Worm (Caenorhabditis elegans) whole organism, L1 larva: ENCODE measurements around the gene C47E8.4.

Experiments
- C04F5.9 ChIP-seq: sonication (generic microtip); optimal IDR thresholded peaks from 2 replicates; lab custom pipeline; 2016; ENCODE audit warnings: missing genetic modification characterization, missing compliant biosample characterization
- C16A3.4 ChIP-seq: fragments of 150-350 bp; optimal IDR thresholded peaks from 2 replicates; lab custom pipeline; 2014; ENCODE audit warnings: missing biosample characterization, missing genetic modification characterization
- alr-1 ChIP-seq: fragments of 200-800 bp; sonication (Bioruptor generic); optimal IDR thresholded peaks from 2 replicates; lab custom pipeline; 2018; ENCODE audit warnings: borderline replicate concordance, mild to moderate bottlenecking, missing genetic modification characterization, missing compliant biosample characterization
- ama-1 ChIP-seq: fragments of 150-350 bp; optimal IDR thresholded peaks from 2 replicates; lab custom pipeline; 2014
- ceh-63 ChIP-seq: fragments of 200-800 bp; sonication (Bioruptor generic); optimal IDR thresholded peaks from 2 replicates; lab custom pipeline; 2018; ENCODE audit warnings: mild to moderate bottlenecking, missing genetic modification characterization, missing compliant biosample characterization
- ceh-82 ChIP-seq, 3 experiments: fragments of 150-350 bp in 1 of 3; sonication (generic microtip) in 2 of 3; optimal IDR thresholded peaks; 2 replicates each; lab custom pipeline; 2014 to 2017; ENCODE audit warnings: missing biosample characterization in 3 of 3, missing genetic modification characterization in 3 of 3
- ceh-90 ChIP-seq: sonication (generic microtip); optimal IDR thresholded peaks from 2 replicates; lab custom pipeline; 2016; ENCODE audit warnings: missing genetic modification characterization, missing compliant biosample characterization
- dpl-1 ChIP-seq, 3 experiments: fragments of 150-350 bp in 2 of 3; sonication (generic microtip) in 1 of 3; optimal IDR thresholded peaks; 2 replicates each; lab custom pipeline; 2014 to 2017; ENCODE audit warnings: missing biosample characterization in 3 of 3, missing genetic modification characterization in 3 of 3, missing genetic modification reagents in 3 of 3
- egl-13 ChIP-seq: sonication (generic microtip); optimal IDR thresholded peaks from 2 replicates; lab custom pipeline; 2016; ENCODE audit warnings: missing genotype, missing genetic modification reagents, missing genetic modification characterization, missing compliant biosample characterization
- elt-2 ChIP-seq: sonication (generic microtip); optimal IDR thresholded peaks from 2 replicates; lab custom pipeline; 2016; ENCODE audit warnings: missing genetic modification characterization, mild to moderate bottlenecking, inconsistent platforms, missing compliant biosample characterization, missing genetic modification reagents
- ets-5 ChIP-seq: fragments of 200-800 bp; sonication (Bioruptor generic); IDR thresholded peaks from 2 replicates; pipeline ENCODE4 v1.3.6; 2022; ENCODE audit warnings: missing genetic modification characterization, missing compliant biosample characterization
- grh-1 ChIP-seq: fragments of 200-800 bp; sonication (Bioruptor generic); IDR thresholded peaks from 2 replicates; pipeline ENCODE4 v1.3.6; 2022; ENCODE audit warnings: missing genetic modification reagents, missing genetic modification characterization, missing compliant biosample characterization
- hlh-17 ChIP-seq: fragments of 200-800 bp; sonication (Bioruptor generic); optimal IDR thresholded peaks from 2 replicates; lab custom pipeline; 2018; ENCODE audit warnings: missing genetic modification characterization, mild to moderate bottlenecking, missing compliant biosample characterization, moderate library complexity, borderline replicate concordance
- lin-13 ChIP-seq: fragments of 150-350 bp; optimal IDR thresholded peaks from 2 replicates; lab custom pipeline; 2014; ENCODE audit warnings: missing biosample characterization, missing genetic modification reagents, missing genetic modification characterization
- lin-39 ChIP-seq: fragments of 150-350 bp; optimal IDR thresholded peaks from 2 replicates; lab custom pipeline; 2014; ENCODE audit warnings: missing biosample characterization, missing genetic modification reagents, missing genetic modification characterization
- lsy-2 ChIP-seq, 2 experiments: fragments of 150-350 bp; optimal IDR thresholded peaks; 2 replicates each; lab custom pipeline; 2014; ENCODE audit warnings: missing biosample characterization in 2 of 2, missing genetic modification characterization in 2 of 2
- mab-9 ChIP-seq: fragments of 200-800 bp; sonication (Bioruptor generic); IDR thresholded peaks from 2 replicates; pipeline ENCODE4 v1.3.6; 2022; ENCODE audit warnings: missing genetic modification reagents, missing genetic modification characterization, missing compliant biosample characterization
- nhr-12 ChIP-seq: sonication (generic microtip); optimal IDR thresholded peaks from 2 replicates; lab custom pipeline; 2017; ENCODE audit warnings: missing biosample characterization, missing genetic modification characterization
- nhr-20 ChIP-seq: sonication (generic microtip); optimal IDR thresholded peaks from 2 replicates; lab custom pipeline; 2016; ENCODE audit warnings: mild to moderate bottlenecking, missing genetic modification characterization, missing compliant biosample characterization
- nhr-84 ChIP-seq: sonication (generic microtip); optimal IDR thresholded peaks from 2 replicates; lab custom pipeline; 2017; ENCODE audit warnings: missing biosample characterization, missing genetic modification characterization
- nhr-85 ChIP-seq: sonication (generic microtip); peaks from one replicate; lab custom pipeline; 2016; ENCODE audit warnings: missing genetic modification characterization, inconsistent platforms, missing compliant biosample characterization
- nhr-90 ChIP-seq: sonication (generic microtip); optimal IDR thresholded peaks from 2 replicates; lab custom pipeline; 2016; ENCODE audit warnings: mild to moderate bottlenecking, missing genetic modification characterization, missing compliant biosample characterization; ENCODE audit not compliant: poor library complexity
- pag-3 ChIP-seq: sonication (generic microtip); optimal IDR thresholded peaks from 2 replicates; lab custom pipeline; 2017; ENCODE audit warnings: missing genetic modification characterization, mild to moderate bottlenecking, missing compliant biosample characterization, antibody characterized with exemption, borderline replicate concordance; ENCODE audit not compliant: insufficient read depth
- pax-3 ChIP-seq: fragments of 200-800 bp; sonication (Bioruptor generic); optimal IDR thresholded peaks from 2 replicates; lab custom pipeline; 2018; ENCODE audit warnings: mild to moderate bottlenecking, missing genetic modification characterization, moderate library complexity, missing compliant biosample characterization
- pqm-1 ChIP-seq: sonication (generic microtip); optimal IDR thresholded peaks from 3 replicates; lab custom pipeline; 2017; ENCODE audit warnings: missing biosample characterization, missing genetic modification characterization
- skn-1 ChIP-seq: fragments of 150-350 bp; optimal IDR thresholded peaks from 2 replicates; lab custom pipeline; 2014; ENCODE audit warnings: missing biosample characterization, missing genetic modification characterization
- snpc-4 ChIP-seq: fragments of 150-350 bp; optimal IDR thresholded peaks from 2 replicates; lab custom pipeline; 2014; ENCODE audit warnings: missing biosample characterization, missing genetic modification characterization
- sox-4 ChIP-seq: sonication (generic microtip); optimal IDR thresholded peaks from 2 replicates; lab custom pipeline; 2016; ENCODE audit warnings: missing genetic modification characterization, missing compliant biosample characterization
- sup-37 ChIP-seq: fragments of 200-800 bp; sonication (Bioruptor generic); optimal IDR thresholded peaks from 2 replicates; lab custom pipeline; 2018; ENCODE audit warnings: mild to moderate bottlenecking, missing genetic modification characterization, missing compliant biosample characterization
- tbx-2 ChIP-seq: sonication (generic microtip); optimal IDR thresholded peaks from 2 replicates; lab custom pipeline; 2016; ENCODE audit warnings: missing genetic modification characterization, missing compliant biosample characterization
- tlp-1 ChIP-seq: fragments of 150-350 bp; optimal IDR thresholded peaks from 2 replicates; lab custom pipeline; 2014; ENCODE audit warnings: missing biosample characterization, missing genetic modification characterization
- unc-62 ChIP-seq: fragments of 150-350 bp; optimal IDR thresholded peaks from 2 replicates; lab custom pipeline; 2014; ENCODE audit warnings: missing biosample characterization, missing genetic modification reagents, missing genetic modification characterization
- unc-98 ChIP-seq: fragments of 200-800 bp; sonication (Bioruptor generic); IDR thresholded peaks from 2 replicates; pipeline ENCODE4 v1.3.6; 2022; ENCODE audit warnings: missing genetic modification characterization, missing compliant biosample characterization
- zag-1 ChIP-seq: fragments of 150-350 bp; optimal IDR thresholded peaks from 2 replicates; lab custom pipeline; 2014; ENCODE audit warnings: missing biosample characterization, missing genetic modification characterization
- zip-4 ChIP-seq: fragments of 200-800 bp; sonication (Bioruptor generic); optimal IDR thresholded peaks from 2 replicates; lab custom pipeline; 2018; ENCODE audit warnings: mild to moderate bottlenecking, missing genetic modification characterization, moderate library complexity, missing compliant biosample characterization
- ztf-11 ChIP-seq, 2 experiments: sonication (generic microtip); optimal IDR thresholded peaks; 2 replicates each; lab custom pipeline; 2016 to 2017; ENCODE audit warnings: missing genetic modification characterization in 2 of 2, missing biosample characterization in 1 of 2, missing compliant biosample characterization in 1 of 2

C47E8.4 gene

ce11 chrV:14723020-14723419, 37.7 kb upstream of the C47E8.4 start, which contains the start of gene R08A2.7:
R08A2.7 (plus strand) TSS chrV:14723320.
- TF ChIP-seq skn-1 (tag; lab: Kevin White, UChicago), result no peak
- no peak for TF ChIP-seq snpc-4 (tag; lab: Kevin White, UChicago)
- TF ChIP-seq egl-13 (tag; lab: Kevin White, UChicago), result no peak
- TF ChIP-seq nhr-12 (tag; lab: Kevin White, UChicago), result no peak
- TF ChIP-seq sup-37 (GFP tag; lab: Kevin White, UChicago), result no peak
- TF ChIP-seq C16A3.4 (tag; lab: Kevin White, UChicago), result no peak
- no peak for TF ChIP-seq lin-39 (tag; lab: Kevin White, UChicago)
- no peak for TF ChIP-seq nhr-85

ce11 chrV:14719491-14719890, 34.2 kb upstream of the C47E8.4 start, which contains the start of gene R08A2.1:
R08A2.1 (minus strand) TSS chrV:14719591.
- TF ChIP-seq ets-5 (GFP tag; lab: Robert Waterston, UW) (no peak), ceh-90 (tag; lab: Kevin White, UChicago) (no peak), ceh-82 (tag; optimal IDR thresholded peaks at IDR 0.05; lab: Kevin White, UChicago) (no peak), zag-1 (tag; lab: Kevin White, UChicago) (no peak), mab-9 (GFP tag; lab: Robert Waterston, UW) (no peak), nhr-12 (tag; lab: Kevin White, UChicago) (no peak), grh-1 (GFP tag; lab: Robert Waterston, UW) (no peak)

ce11 chrV:14716114-14716513, 30.8 kb upstream of the C47E8.4 start, which contains the start of gene fbxa-147:
fbxa-147 (plus strand) TSS chrV:14716499.
- no peak for TF ChIP-seq nhr-20 (tag; lab: Kevin White, UChicago)
- peak; percentile 3 for TF ChIP-seq pax-3 (tag; lab: Kevin White, UChicago)
- TF ChIP-seq ama-1 (lab: Kevin White, UChicago), result no peak
- TF ChIP-seq unc-62 (GFP tag; lab: Kevin White, UChicago), result no peak
- no peak for TF ChIP-seq sox-4 (tag; lab: Kevin White, UChicago)

- no peak for TF ChIP-seq alr-1 (tag; lab: Kevin White, UChicago)
- no peak for TF ChIP-seq nhr-90 (tag; lab: Kevin White, UChicago)
- TF ChIP-seq ztf-11 (tag; optimal IDR thresholded peaks at IDR 0.05; lab: Kevin White, UChicago), result no peak
- no peak for TF ChIP-seq ceh-63 (GFP tag; lab: Kevin White, UChicago)
- no peak for TF ChIP-seq lsy-2 (tag; optimal IDR thresholded peaks at IDR 0.05; lab: Kevin White, UChicago)
- no peak for TF ChIP-seq zip-4 (GFP tag; lab: Kevin White, UChicago)
- TF ChIP-seq tbx-2 (tag; lab: Kevin White, UChicago), result no peak
- no peak for TF ChIP-seq ceh-90 (tag; lab: Kevin White, UChicago)
- no peak for TF ChIP-seq nhr-12 (tag; lab: Kevin White, UChicago)
- TF ChIP-seq grh-1 (GFP tag; lab: Robert Waterston, UW), result no peak
- TF ChIP-seq C16A3.4 (tag; lab: Kevin White, UChicago), result no peak
- no peak for TF ChIP-seq lin-13 (GFP tag; lab: Kevin White, UChicago)
Measured at ce11 chrV:14715608-14716007, 30.3 kb upstream of the C47E8.4 start, which contains the start of gene R08A2.2. R08A2.2 (minus strand) TSS chrV:14715708.

ce11 chrV:14712316-14712715, 27.0 kb upstream of the C47E8.4 start, which contains the start of gene R08A2.5:
R08A2.5 (plus strand) TSS chrV:14712616.
- TF ChIP-seq sup-37 (GFP tag; lab: Kevin White, UChicago), result no peak
- no peak for TF ChIP-seq lin-39 (tag; lab: Kevin White, UChicago)
- TF ChIP-seq mab-9 (GFP tag; lab: Robert Waterston, UW), result no peak
- no peak for TF ChIP-seq dpl-1 (GFP tag; optimal IDR thresholded peaks at IDR 0.05; lab: Kevin White, UChicago)
- no peak for TF ChIP-seq lin-13 (GFP tag; lab: Kevin White, UChicago)
- no peak for TF ChIP-seq nhr-20 (tag; lab: Kevin White, UChicago)
- no peak for TF ChIP-seq unc-98 (GFP tag; lab: Robert Waterston, UW)
- no peak for TF ChIP-seq C04F5.9 (tag; lab: Kevin White, UChicago)
- TF ChIP-seq elt-2 (tag; lab: Kevin White, UChicago), result no peak
- TF ChIP-seq tlp-1 (tag; lab: Kevin White, UChicago), result no peak
- TF ChIP-seq pag-3 (tag; lab: Kevin White, UChicago), result no peak
- no peak for TF ChIP-seq ama-1 (lab: Kevin White, UChicago)
- TF ChIP-seq pqm-1 (tag; lab: Kevin White, UChicago), result no peak
- TF ChIP-seq nhr-84, result no peak
- no peak for TF ChIP-seq hlh-17
